Worm (Caenorhabditis elegans): ENCODE measurements around the gene T04H1.13.

ce11 chrV:12195845-12196244, 49.0 kb downstream of the T04H1.13 start, which contains the start of gene ZK836.3:
- no peak for TF ChIP-seq ceh-24 (tag; optimal IDR thresholded peaks at IDR 0.05)
- no peak for TF ChIP-seq pqm-1 (tag; optimal IDR thresholded peaks at IDR 0.05)
- no peak for TF ChIP-seq ceh-34 (tag; optimal IDR thresholded peaks at IDR 0.05)
